Fruit fly (Drosophila melanogaster) S2 (cell line): ENCODE data around the gene CG43218.

Experiments used
- CG8478 ChIP-seq: fragments of >200 bp; optimal IDR thresholded peaks from 2 replicates; lab custom pipeline; 2018
- CTCF ChIP-seq, 2 experiments: fragments of >200 bp; optimal IDR thresholded peaks; 2 replicates each; lab custom pipeline; 2018

- no peak for TF ChIP-seq CTCF (optimal IDR thresholded peaks at IDR 0.05; lab: Kevin White, UChicago)
- no peak for TF ChIP-seq CG8478 (lab: Kevin White, UChicago)
These were observed 32.2 kb upstream of the CG43218 start for dm6 chr3L:21225642-21226041.
